Worm (Caenorhabditis elegans): ENCODE measurements around the gene B0454.26.

ce11 chrII:3078496-3078895 is 40.1 kb upstream of the B0454.26 start, which contains the start of gene copb-1:
- TF ChIP-seq cog-1 (tag; optimal IDR thresholded peaks at IDR 0.05) = no peak
- no peak for TF ChIP-seq T22C8.4 (GFP tag; IDR thresholded peaks at IDR 0.05)
- no peak for TF ChIP-seq flt-1 (GFP tag; IDR thresholded peaks at IDR 0.05)
- TF ChIP-seq ztf-23 (GFP tag; IDR thresholded peaks at IDR 0.05) = no peak
